Worm (Caenorhabditis elegans) whole organism, L4 larva: ENCODE results near the gene C16C8.10.
A peak's percentile ranks its signal among the peaks of the same experiment; 100 is the strongest.

ENCODE experiments used
- D1046.2 ChIP-seq: fragments of 200-800 bp; sonication (Bioruptor generic); IDR thresholded peaks from 2 replicates; pipeline ENCODE4 v1.3.6; 2022; ENCODE audit warnings: missing genetic modification characterization, missing compliant biosample characterization
- F26F4.8 ChIP-seq: fragments of 200-800 bp; sonication (Bioruptor generic); conservative IDR thresholded peaks from 2 replicates; pipeline ENCODE4 v1.3.6; 2022; ENCODE audit warnings: missing genetic modification characterization, missing compliant biosample characterization
- F49E8.2 ChIP-seq: sonication (generic microtip); optimal IDR thresholded peaks from 2 replicates; lab custom pipeline; 2016; ENCODE audit warnings: missing compliant biosample characterization, mild to moderate bottlenecking, missing genetic modification characterization, borderline replicate concordance
- T20F7.1 ChIP-seq: fragments of 200-800 bp; sonication (Bioruptor generic); optimal IDR thresholded peaks from 2 replicates; lab custom pipeline; 2018; ENCODE audit warnings: mild to moderate bottlenecking, missing genetic modification characterization, missing compliant biosample characterization
- Y5F2A.4 ChIP-seq: fragments of 200-800 bp; sonication (Bioruptor generic); optimal IDR thresholded peaks from 2 replicates; lab custom pipeline; 2018; ENCODE audit warnings: mild to moderate bottlenecking, missing genetic modification characterization, missing compliant biosample characterization
- ZK546.5 ChIP-seq, 2 experiments: sonication (generic microtip); optimal IDR thresholded peaks; 2 replicates each; lab custom pipeline; 2017; ENCODE audit warnings: missing biosample characterization in 2 of 2, missing genetic modification characterization in 2 of 2
- aha-1 ChIP-seq: fragments of 150-350 bp; peaks from one replicate; lab custom pipeline; 2014; ENCODE audit warnings: missing biosample characterization, missing genetic modification characterization
- ama-1 ChIP-seq: fragments of 150-350 bp; optimal IDR thresholded peaks from 2 replicates; lab custom pipeline; 2014; ENCODE audit warnings: inconsistent platforms, mixed read lengths
- arid-1 ChIP-seq: fragments of 200-800 bp; sonication (Bioruptor generic); conservative IDR thresholded peaks from 2 replicates; pipeline ENCODE4 v1.3.6; 2022; ENCODE audit warnings: missing genetic modification reagents, missing genetic modification characterization, missing compliant biosample characterization
- attf-4 ChIP-seq: sonication (generic microtip); optimal IDR thresholded peaks from 3 replicates; lab custom pipeline; 2017; ENCODE audit warnings: missing biosample characterization, missing genetic modification characterization
- ceh-28 ChIP-seq: fragments of 150-350 bp; optimal IDR thresholded peaks from 2 replicates; lab custom pipeline; 2014; ENCODE audit warnings: missing biosample characterization, missing genetic modification reagents, missing genetic modification characterization
- ceh-32 ChIP-seq: sonication (generic microtip); optimal IDR thresholded peaks from 2 replicates; lab custom pipeline; 2016; ENCODE audit warnings: mild to moderate bottlenecking, missing genetic modification characterization, missing compliant biosample characterization; ENCODE audit not compliant: poor library complexity
- ceh-82 ChIP-seq: sonication (generic microtip); optimal IDR thresholded peaks from 2 replicates; lab custom pipeline; 2017; ENCODE audit warnings: missing biosample characterization, missing genetic modification characterization
- daf-19 ChIP-seq: fragments of 200-800 bp; sonication (Bioruptor generic); conservative IDR thresholded peaks from 2 replicates; pipeline ENCODE4 v1.3.6; 2022; ENCODE audit warnings: missing genetic modification characterization, missing compliant biosample characterization
- dmd-8 ChIP-seq: fragments of 200-800 bp; sonication (Bioruptor generic); IDR thresholded peaks from 2 replicates; pipeline ENCODE4 v1.3.6; 2022; ENCODE audit warnings: missing genetic modification characterization, missing compliant biosample characterization
- duxl-1 ChIP-seq: sonication (generic microtip); optimal IDR thresholded peaks from 2 replicates; lab custom pipeline; 2016; ENCODE audit warnings: mild to moderate bottlenecking, missing genetic modification characterization, moderate library complexity, missing compliant biosample characterization; ENCODE audit not compliant: poor library complexity
- dve-1 ChIP-seq: sonication (generic microtip); optimal IDR thresholded peaks from 2 replicates; lab custom pipeline; 2017; ENCODE audit warnings: antibody characterized with exemption, mild to moderate bottlenecking, missing genetic modification characterization, missing compliant biosample characterization; ENCODE audit not compliant: insufficient read depth
- egl-27 ChIP-seq: sonication (generic microtip); optimal IDR thresholded peaks from 3 replicates; lab custom pipeline; 2017; ENCODE audit warnings: missing biosample characterization, missing genetic modification reagents, missing genetic modification characterization
- hmg-1.1 ChIP-seq: fragments of 200-800 bp; sonication (Bioruptor generic); IDR thresholded peaks from 2 replicates; pipeline ENCODE4 v1.3.6; 2022; ENCODE audit warnings: missing genetic modification reagents, missing genetic modification characterization, missing compliant biosample characterization
- jun-1 ChIP-seq: fragments of 150-350 bp; optimal IDR thresholded peaks from 2 replicates; lab custom pipeline; 2014; ENCODE audit warnings: missing biosample characterization, missing genetic modification reagents, missing genetic modification characterization
- lin-13 ChIP-seq: fragments of 150-350 bp; optimal IDR thresholded peaks from 2 replicates; lab custom pipeline; 2014; ENCODE audit warnings: missing biosample characterization, missing genetic modification reagents, missing genetic modification characterization
- lin-29 ChIP-seq: fragments of 200-800 bp; sonication (Bioruptor generic); IDR thresholded peaks from 2 replicates; pipeline ENCODE4 v1.3.6; 2022; ENCODE audit warnings: missing genetic modification reagents, missing genetic modification characterization, missing compliant biosample characterization
- lin-38 ChIP-seq: fragments of 200-800 bp; sonication (Bioruptor generic); IDR thresholded peaks from 2 replicates; pipeline ENCODE4 v1.3.6; 2022; ENCODE audit warnings: missing genetic modification reagents, missing genetic modification characterization, missing compliant biosample characterization
- lin-39 ChIP-seq: fragments of 150-350 bp; optimal IDR thresholded peaks from 2 replicates; lab custom pipeline; 2014; ENCODE audit warnings: missing biosample characterization, missing genetic modification reagents, missing genetic modification characterization
- lir-3 ChIP-seq: sonication (generic microtip); optimal IDR thresholded peaks from 2 replicates; lab custom pipeline; 2016; ENCODE audit warnings: mild to moderate bottlenecking, missing genetic modification characterization, missing compliant biosample characterization
- lsy-2 ChIP-seq, 2 experiments: fragments of 150-350 bp in 1 of 2; sonication (generic microtip) in 1 of 2; optimal IDR thresholded peaks; 2 replicates each; lab custom pipeline; 2014 to 2017; ENCODE audit warnings: missing biosample characterization in 2 of 2, missing genetic modification characterization in 2 of 2
- madf-5 ChIP-seq, 2 experiments: fragments of 200-800 bp; sonication (Bioruptor generic); IDR thresholded peaks; 2 replicates each; pipeline ENCODE4 v1.3.6; 2022; ENCODE audit warnings: missing compliant biosample characterization in 2 of 2, missing genetic modification characterization in 2 of 2
- mdl-1 ChIP-seq, 2 experiments: fragments of 150-350 bp in 1 of 2; sonication (generic microtip) in 1 of 2; optimal IDR thresholded peaks; 2 replicates each; lab custom pipeline; 2014 to 2017; ENCODE audit warnings: missing biosample characterization in 2 of 2, missing genetic modification characterization in 2 of 2
- mdt-29 ChIP-seq: fragments of 200-800 bp; sonication (Bioruptor generic); IDR thresholded peaks from 2 replicates; pipeline ENCODE4 v1.3.6; 2022; ENCODE audit warnings: missing genetic modification reagents, missing genetic modification characterization, missing compliant biosample characterization
- mes-2 ChIP-seq: sonication (generic microtip); optimal IDR thresholded peaks from 2 replicates; lab custom pipeline; 2016; ENCODE audit warnings: missing genotype, mild to moderate bottlenecking, missing genetic modification characterization, missing compliant biosample characterization; ENCODE audit not compliant: poor library complexity, severe bottlenecking
- mxl-3 ChIP-seq: fragments of 200-800 bp; sonication (Bioruptor generic); optimal IDR thresholded peaks from 2 replicates; lab custom pipeline; 2018; ENCODE audit warnings: mild to moderate bottlenecking, missing genetic modification characterization, missing compliant biosample characterization
- nhr-25 ChIP-seq: sonication (generic microtip); optimal IDR thresholded peaks from 2 replicates; lab custom pipeline; 2017; ENCODE audit warnings: missing genetic modification characterization, mild to moderate bottlenecking, missing compliant biosample characterization, antibody characterized with exemption, moderate library complexity, borderline replicate concordance; ENCODE audit not compliant: insufficient read depth
- nhr-42 ChIP-seq: fragments of 200-800 bp; sonication (Bioruptor generic); IDR thresholded peaks from 2 replicates; pipeline ENCODE4 v1.3.6; 2022; ENCODE audit warnings: missing genetic modification characterization, missing compliant biosample characterization
- nhr-6 ChIP-seq: fragments of 150-350 bp; optimal IDR thresholded peaks from 2 replicates; lab custom pipeline; 2014; ENCODE audit warnings: missing biosample characterization, missing genetic modification characterization
- pqm-1 ChIP-seq: sonication (generic microtip); optimal IDR thresholded peaks from 2 replicates; lab custom pipeline; 2017; ENCODE audit warnings: missing biosample characterization, missing genetic modification characterization
- rbr-2 ChIP-seq: sonication (generic microtip); optimal IDR thresholded peaks from 2 replicates; lab custom pipeline; 2016; ENCODE audit warnings: missing genotype, missing genetic modification characterization, missing compliant biosample characterization
- snpc-1.2 ChIP-seq: fragments of 200-800 bp; sonication (Bioruptor generic); IDR thresholded peaks from 2 replicates; pipeline ENCODE4 v1.3.6; 2022; ENCODE audit warnings: missing genetic modification reagents, missing genetic modification characterization, missing compliant biosample characterization
- snpc-4 ChIP-seq: fragments of 150-350 bp; optimal IDR thresholded peaks from 2 replicates; lab custom pipeline; 2014; ENCODE audit warnings: missing biosample characterization, missing genetic modification characterization
- unc-62 ChIP-seq, 3 experiments: fragments of 150-350 bp in 1 of 3; sonication (generic microtip); optimal IDR thresholded peaks in 2 of 3; peaks in 1 of 3; 1 replicate in 1 of 3; 2 replicates in 2 of 3; lab custom pipeline; 2014 to 2017; ENCODE audit warnings: missing biosample characterization in 3 of 3, missing genetic modification characterization in 3 of 3, missing genetic modification reagents in 3 of 3, missing genotype in 1 of 3
- vab-7 ChIP-seq: fragments of 200-800 bp; sonication (Bioruptor generic); IDR thresholded peaks from 2 replicates; pipeline ENCODE4 v1.3.6; 2022; ENCODE audit warnings: missing genetic modification reagents, missing genetic modification characterization, missing compliant biosample characterization
- zfp-2 ChIP-seq: sonication (generic microtip); optimal IDR thresholded peaks from 2 replicates; lab custom pipeline; 2016; ENCODE audit warnings: mild to moderate bottlenecking, missing genetic modification characterization, missing compliant biosample characterization
- zfp-3 ChIP-seq: fragments of 200-800 bp; sonication (Bioruptor generic); conservative IDR thresholded peaks from 2 replicates; pipeline ENCODE4 v1.3.6; 2022; ENCODE audit warnings: missing genetic modification reagents, missing genetic modification characterization, missing compliant biosample characterization

Gene C16C8.10

ce11 chrII:3482231-3482630, 17.8 kb upstream of the C16C8.10 start, which contains the start of gene smu-2 (continued):
- TF ChIP-seq lir-3 (tag; lab: Kevin White, UChicago) (no peak), rbr-2 (tag; lab: Kevin White, UChicago) (peak; percentile 43), Y5F2A.4 (no peak), dve-1 (no peak), snpc-4 (tag; lab: Kevin White, UChicago) (no peak), F26F4.8 (no peak), mdl-1 (tag; optimal IDR thresholded peaks at IDR 0.05; lab: Kevin White, UChicago) (no peak), mes-2 (tag; lab: Kevin White, UChicago) (peak; percentile 97), lin-13 (GFP tag; lab: Kevin White, UChicago) (no peak), dmd-8 (GFP tag; lab: Robert Waterston, UW) (no peak), ZK546.5 (tag; optimal IDR thresholded peaks at IDR 0.05; lab: Kevin White, UChicago) (no peak), T20F7.1 (GFP tag; lab: Kevin White, UChicago) (no peak), nhr-42 (GFP tag; lab: Robert Waterston, UW) (no peak), zfp-2 (tag; lab: Kevin White, UChicago) (no peak), jun-1 (tag; lab: Kevin White, UChicago) (no peak), mdt-29 (GFP tag; lab: Robert Waterston, UW) (no peak), nhr-6 (no peak), duxl-1 (tag; lab: Kevin White, UChicago) (no peak), ama-1 (lab: Kevin White, UChicago) (no peak), snpc-1.2 (no peak), mxl-3 (GFP tag; lab: Kevin White, UChicago) (no peak), madf-5 (GFP tag; IDR thresholded peaks at IDR 0.05; lab: Robert Waterston, UW) (no peak; a peak in 1 of 4 replicates)

ce11 chrII:3481584-3481983, 17.1 kb upstream of the C16C8.10 start, which contains the start of gene Y49F6B.8:
Gene Y49F6B.8, minus strand, starts transcription at chrII:3481684.
- TF ChIP-seq egl-27 (tag; lab: Kevin White, UChicago) = no peak
- TF ChIP-seq attf-4 (tag; lab: Kevin White, UChicago) = no peak
- TF ChIP-seq lin-38 (GFP tag; lab: Robert Waterston, UW) = no peak
- TF ChIP-seq lin-39 = no peak
- no peak for TF ChIP-seq mes-2 (tag; lab: Kevin White, UChicago)
- TF ChIP-seq pqm-1 (tag; lab: Kevin White, UChicago) = no peak

- TF ChIP-seq unc-62 (GFP tag; optimal IDR thresholded peaks at IDR 0.05 in 1 of 2; lab: Kevin White, UChicago) (peak in 1 of 2 experiments; percentile 9), unc-62 (tag; optimal IDR thresholded peaks at IDR 0.05; lab: Kevin White, UChicago) (no peak), arid-1 (GFP tag; lab: Robert Waterston, UW) (no peak)
Measured at ce11 chrII:3477171-3477570, 12.7 kb upstream of the C16C8.10 start, which contains the start of gene fbxb-104. Gene fbxb-104, minus strand, starts transcription at chrII:3477271.

- no peak for TF ChIP-seq ceh-28
- no peak for TF ChIP-seq D1046.2 (GFP tag; lab: Robert Waterston, UW)
- no peak for TF ChIP-seq ceh-82
- TF ChIP-seq mdt-29 (GFP tag; lab: Robert Waterston, UW) = no peak
- no peak for TF ChIP-seq lsy-2 (tag; optimal IDR thresholded peaks at IDR 0.05; lab: Kevin White, UChicago)
- TF ChIP-seq ceh-32 (tag; lab: Kevin White, UChicago) = no peak
- TF ChIP-seq nhr-25 (tag; lab: Kevin White, UChicago) = no peak
- no peak for TF ChIP-seq aha-1 (tag; lab: Kevin White, UChicago)
- no peak for TF ChIP-seq hmg-1.1 (GFP tag; lab: Robert Waterston, UW)
- no peak for TF ChIP-seq F49E8.2 (tag; lab: Kevin White, UChicago)
- TF ChIP-seq vab-7 (GFP tag; lab: Robert Waterston, UW) = no peak
- TF ChIP-seq daf-19 (GFP tag; lab: Robert Waterston, UW) = no peak
- no peak for TF ChIP-seq lin-29 (GFP tag; lab: Robert Waterston, UW)
- TF ChIP-seq ZK546.5 (tag; optimal IDR thresholded peaks at IDR 0.05; lab: Kevin White, UChicago) = no peak
- TF ChIP-seq mdl-1 (tag; optimal IDR thresholded peaks at IDR 0.05; lab: Kevin White, UChicago) = no peak
- no peak for TF ChIP-seq zfp-3
Measured at ce11 chrII:3476536-3476935, 12.1 kb upstream of the C16C8.10 start.
